Fruit fly (Drosophila melanogaster) whole organism, embryonic: Measurements from ENCODE around the gene Sr-CI.
A peak's percentile ranks its signal among the peaks of the same experiment; 100 is the strongest.

Experiments used
- Ada2b ChIP-seq: fragments of 200-800 bp; sonication (Bioruptor generic); IDR thresholded peaks from 2 replicates; pipeline ENCODE4 v1.3.6; 2022; ENCODE audit warnings: missing biosample characterization, missing genetic modification characterization
- Awh ChIP-seq: fragments of 200-800 bp; sonication (Bioruptor generic); IDR thresholded peaks from 2 replicates; pipeline ENCODE4, ENCODE4 v1.3.6; 2022; ENCODE audit warnings: missing biosample characterization, missing genetic modification characterization
- CG1024 ChIP-seq: fragments of 200-800 bp; sonication (Bioruptor generic); IDR thresholded peaks from 2 replicates; pipeline ENCODE4 v1.3.6; 2022; ENCODE audit warnings: missing biosample characterization, missing genetic modification characterization
- CG11247 ChIP-seq: fragments of 200-800 bp; sonication (Bioruptor generic); IDR thresholded peaks from 2 replicates; pipeline ENCODE4 v1.3.6; 2022; ENCODE audit warnings: missing biosample characterization, missing genetic modification characterization
- CG11723 ChIP-seq: fragments of 200-800 bp; sonication (Bioruptor generic); optimal IDR thresholded peaks from 2 replicates; lab custom pipeline; 2017; ENCODE audit warnings: missing biosample characterization, mild to moderate bottlenecking, missing genetic modification characterization
- CG12236 ChIP-seq: fragments of 200-800 bp; sonication (Bioruptor generic); optimal IDR thresholded peaks from 2 replicates; lab custom pipeline; 2016; ENCODE audit warnings: missing biosample characterization, missing genetic modification characterization
- CG12659 ChIP-seq: fragments of 200-800 bp; sonication (Bioruptor generic); optimal IDR thresholded peaks from 3 replicates; lab custom pipeline; 2017; ENCODE audit warnings: mild to moderate bottlenecking, missing biosample characterization, missing genetic modification reagents, missing genetic modification characterization
- CG13424 ChIP-seq: fragments of 200-800 bp; sonication (Bioruptor generic); optimal IDR thresholded peaks from 2 replicates; lab custom pipeline; 2019; ENCODE audit warnings: missing biosample characterization, mild to moderate bottlenecking, missing genetic modification characterization, moderate library complexity
- CG1603 ChIP-seq: fragments of 200-800 bp; sonication (Bioruptor generic); optimal IDR thresholded peaks from 2 replicates; lab custom pipeline; 2019; ENCODE audit warnings: missing biosample characterization, mild to moderate bottlenecking, missing genetic modification characterization, moderate library complexity
- CG18262 ChIP-seq: fragments of 200-800 bp; optimal IDR thresholded peaks from 3 replicates; lab custom pipeline; 2019; ENCODE audit warnings: missing biosample characterization, mild to moderate bottlenecking, missing genetic modification characterization, moderate library complexity
- CG18599 ChIP-seq: fragments of 200-800 bp; sonication (Bioruptor generic); optimal IDR thresholded peaks from 3 replicates; lab custom pipeline; 2017; ENCODE audit warnings: missing biosample characterization, missing genetic modification characterization, mild to moderate bottlenecking, moderate library complexity, missing genetic modification reagents
- CG2120 ChIP-seq: fragments of 200-800 bp; sonication (Bioruptor generic); optimal IDR thresholded peaks from 3 replicates; lab custom pipeline; 2016; ENCODE audit warnings: missing biosample characterization, missing genetic modification characterization
- CG2129 ChIP-seq: fragments of 200-800 bp; sonication (Bioruptor generic); IDR thresholded peaks from 2 replicates; pipeline ENCODE4 v1.3.6; 2022; ENCODE audit warnings: missing biosample characterization, missing genetic modification characterization; ENCODE audit not compliant: partially characterized antibody
- CG2712 ChIP-seq: fragments of 200-800 bp; optimal IDR thresholded peaks from 3 replicates; lab custom pipeline; 2019; ENCODE audit warnings: missing biosample characterization, mild to moderate bottlenecking, missing genetic modification characterization, moderate library complexity
- CG32772 ChIP-seq: fragments of 200-800 bp; sonication (Bioruptor generic); IDR thresholded peaks from 2 replicates; pipeline ENCODE4 v1.3.6; 2022; ENCODE audit warnings: missing biosample characterization, missing genetic modification characterization
- CG7928 ChIP-seq: fragments of 200-800 bp; sonication (Bioruptor generic); optimal IDR thresholded peaks from 2 replicates; lab custom pipeline; 2017; ENCODE audit warnings: missing biosample characterization, mild to moderate bottlenecking, missing genetic modification characterization
- CG7963 ChIP-seq: fragments of 200-800 bp; sonication (Bioruptor generic); IDR thresholded peaks from 3 replicates; pipeline ENCODE4 v1.3.6; 2022; ENCODE audit warnings: missing biosample characterization, missing genetic modification characterization; ENCODE audit not compliant: partially characterized antibody
- Chrac-16 ChIP-seq: fragments of 200-800 bp; sonication (Bioruptor generic); optimal IDR thresholded peaks from 3 replicates; lab custom pipeline; 2016; ENCODE audit warnings: missing biosample characterization, missing genetic modification characterization
- Deaf1 ChIP-seq: fragments of 200-800 bp; optimal IDR thresholded peaks from 3 replicates; lab custom pipeline; 2019; ENCODE audit warnings: missing biosample characterization, mild to moderate bottlenecking, missing genetic modification characterization, moderate library complexity
- Doc2 ChIP-seq: fragments of 200-800 bp; sonication (Bioruptor generic); IDR thresholded peaks from 2 replicates; pipeline ENCODE4 v1.3.6; 2022; ENCODE audit warnings: missing biosample characterization, missing genetic modification characterization
- Elba2 ChIP-seq: fragments of 200-800 bp; sonication (Bioruptor generic); optimal IDR thresholded peaks from 3 replicates; lab custom pipeline; 2016; ENCODE audit warnings: missing biosample characterization, missing genetic modification characterization
- H2.0 ChIP-seq: fragments of 200-800 bp; sonication (Bioruptor generic); IDR thresholded peaks from 2 replicates; pipeline ENCODE4 v1.3.6; 2022; ENCODE audit warnings: missing biosample characterization, missing genetic modification characterization
- Hmr ChIP-seq: fragments of 200-800 bp; sonication (Bioruptor generic); optimal IDR thresholded peaks from 3 replicates; lab custom pipeline; 2017; ENCODE audit warnings: mild to moderate bottlenecking, missing biosample characterization, missing genetic modification reagents, missing genetic modification characterization
- Kr ChIP-seq: fragments of 200-800 bp; sonication (Bioruptor generic); optimal IDR thresholded peaks from 2 replicates; lab custom pipeline; 2017; ENCODE audit warnings: missing biosample characterization, mild to moderate bottlenecking, missing genetic modification characterization
- Med ChIP-seq: fragments of 200-800 bp; sonication (Bioruptor generic); peaks from one replicate; lab custom pipeline; 2016; ENCODE audit warnings: missing biosample characterization, missing genetic modification characterization, mild to moderate bottlenecking, inconsistent platforms, moderate library complexity
- NC2β ChIP-seq: fragments of 200-800 bp; sonication (Bioruptor generic); optimal IDR thresholded peaks from 2 replicates; lab custom pipeline; 2016; ENCODE audit warnings: missing biosample characterization, missing genetic modification characterization
- NFAT ChIP-seq: fragments of 200-800 bp; sonication (Bioruptor generic); IDR thresholded peaks from 2 replicates; pipeline ENCODE4 v1.3.6; 2022; ENCODE audit warnings: missing biosample characterization, missing genetic modification characterization
- Ptx1 ChIP-seq: fragments of 200-800 bp; sonication (Bioruptor generic); IDR thresholded peaks from 2 replicates; pipeline ENCODE4 v1.3.6; 2022; ENCODE audit warnings: missing biosample characterization, missing genetic modification characterization
- Scr ChIP-seq: fragments of 200-800 bp; sonication (Bioruptor generic); IDR thresholded peaks from 2 replicates; pipeline ENCODE4 v1.3.6; 2022; ENCODE audit warnings: missing biosample characterization, missing genetic modification characterization; ENCODE audit not compliant: partially characterized antibody
- abd-A ChIP-seq: fragments of 200-800 bp; sonication (Bioruptor generic); optimal IDR thresholded peaks from 3 replicates; lab custom pipeline; 2019; ENCODE audit warnings: missing biosample characterization, mild to moderate bottlenecking, missing genetic modification characterization, moderate library complexity
- bsh ChIP-seq, 2 experiments: fragments of 200-800 bp; sonication (Bioruptor generic); optimal IDR thresholded peaks; 2 replicates each; lab custom pipeline; 2017 to 2018; ENCODE audit warnings: mild to moderate bottlenecking in 2 of 2, missing biosample characterization in 2 of 2, missing genetic modification characterization in 2 of 2, moderate library complexity in 1 of 2
- cas ChIP-seq: fragments of 200-800 bp; sonication (Bioruptor generic); IDR thresholded peaks from 2 replicates; pipeline ENCODE4 v1.3.6; 2022; ENCODE audit warnings: missing biosample characterization, missing genetic modification characterization
- ci ChIP-seq: fragments of 200-800 bp; sonication (Bioruptor generic); IDR thresholded peaks from 3 replicates; pipeline ENCODE4 v1.3.6; 2022; ENCODE audit warnings: missing biosample characterization, missing genetic modification characterization
- disco-r ChIP-seq: fragments of 200-800 bp; sonication (Bioruptor generic); optimal IDR thresholded peaks from 2 replicates; lab custom pipeline; 2016; ENCODE audit warnings: missing biosample characterization, missing genetic modification characterization
- dmrt99B ChIP-seq: fragments of 200-800 bp; sonication (Bioruptor generic); optimal IDR thresholded peaks from 2 replicates; lab custom pipeline; 2018; ENCODE audit warnings: missing biosample characterization, mild to moderate bottlenecking, missing genetic modification characterization, moderate library complexity
- dpn ChIP-seq, 2 experiments: fragments of 200-800 bp; sonication (Bioruptor generic); optimal IDR thresholded peaks; 3 replicates each; lab custom pipeline; 2016; ENCODE audit warnings: missing biosample characterization in 2 of 2, missing genetic modification characterization in 2 of 2
- eyg ChIP-seq: fragments of 200-800 bp; sonication (Bioruptor generic); optimal IDR thresholded peaks from 3 replicates; lab custom pipeline; 2016; ENCODE audit warnings: missing biosample characterization, missing genetic modification characterization
- fd96Cb ChIP-seq: fragments of 200-800 bp; sonication (Bioruptor generic); optimal IDR thresholded peaks from 2 replicates; lab custom pipeline; 2018; ENCODE audit warnings: missing biosample characterization, mild to moderate bottlenecking, missing genetic modification characterization, moderate library complexity
- grau ChIP-seq: fragments of 200-800 bp; optimal IDR thresholded peaks from 3 replicates; lab custom pipeline; 2019; ENCODE audit warnings: missing biosample characterization, mild to moderate bottlenecking, missing genetic modification characterization, moderate library complexity
- gro ChIP-seq: fragments of 200-800 bp; sonication (Bioruptor generic); optimal IDR thresholded peaks from 2 replicates; lab custom pipeline; 2016; ENCODE audit warnings: missing biosample characterization, missing genetic modification characterization
- kah ChIP-seq: fragments of 200-800 bp; sonication (Bioruptor generic); optimal IDR thresholded peaks from 2 replicates; lab custom pipeline; 2018; ENCODE audit warnings: missing biosample characterization, mild to moderate bottlenecking, missing genetic modification characterization
- lbe ChIP-seq: fragments of 200-800 bp; sonication (Bioruptor generic); optimal IDR thresholded peaks from 2 replicates; lab custom pipeline; 2016; ENCODE audit warnings: missing biosample characterization, mild to moderate bottlenecking, missing genetic modification characterization
- lmd ChIP-seq: fragments of 200-800 bp; sonication (Bioruptor generic); IDR thresholded peaks from 2 replicates; pipeline ENCODE4 v1.3.6; 2022; ENCODE audit warnings: missing biosample characterization, missing genetic modification characterization
- pnt ChIP-seq: fragments of 200-800 bp; sonication (Bioruptor generic); optimal IDR thresholded peaks from 3 replicates; lab custom pipeline; 2016; ENCODE audit warnings: missing biosample characterization, missing genetic modification characterization
- prd ChIP-seq, 3 experiments: fragments of >200 bp in 2 of 3; fragments of 200-800 bp in 1 of 3; sonication (Bioruptor generic) in 1 of 3; optimal IDR thresholded peaks in 2 of 3; IDR thresholded peaks in 1 of 3; 2 replicates in 2 of 3; 3 replicates in 1 of 3; pipeline versions ENCODE4 v1.3.6 to Lab custom; 2017 to 2022; ENCODE audit warnings: missing biosample characterization in 1 of 3, missing genetic modification characterization in 1 of 3
- row ChIP-seq: fragments of 200-800 bp; sonication (Bioruptor generic); IDR thresholded peaks from 3 replicates; pipeline ENCODE4 v1.3.6; 2022; ENCODE audit warnings: missing biosample characterization, missing genetic modification characterization
- sens ChIP-seq: fragments of 200-800 bp; sonication (Bioruptor generic); peaks from one replicate; lab custom pipeline; 2016; ENCODE audit warnings: missing biosample characterization, missing genetic modification characterization
- sim ChIP-seq: fragments of 200-800 bp; sonication (Bioruptor generic); IDR thresholded peaks from 2 replicates; pipeline ENCODE4 v1.3.6; 2022; ENCODE audit warnings: missing biosample characterization, missing genetic modification characterization
- so ChIP-seq: fragments of 200-800 bp; sonication (Bioruptor generic); IDR thresholded peaks from 3 replicates; pipeline ENCODE4 v1.3.6; 2022; ENCODE audit warnings: missing biosample characterization, missing genetic modification characterization

Gene Sr-CI

DNA sequence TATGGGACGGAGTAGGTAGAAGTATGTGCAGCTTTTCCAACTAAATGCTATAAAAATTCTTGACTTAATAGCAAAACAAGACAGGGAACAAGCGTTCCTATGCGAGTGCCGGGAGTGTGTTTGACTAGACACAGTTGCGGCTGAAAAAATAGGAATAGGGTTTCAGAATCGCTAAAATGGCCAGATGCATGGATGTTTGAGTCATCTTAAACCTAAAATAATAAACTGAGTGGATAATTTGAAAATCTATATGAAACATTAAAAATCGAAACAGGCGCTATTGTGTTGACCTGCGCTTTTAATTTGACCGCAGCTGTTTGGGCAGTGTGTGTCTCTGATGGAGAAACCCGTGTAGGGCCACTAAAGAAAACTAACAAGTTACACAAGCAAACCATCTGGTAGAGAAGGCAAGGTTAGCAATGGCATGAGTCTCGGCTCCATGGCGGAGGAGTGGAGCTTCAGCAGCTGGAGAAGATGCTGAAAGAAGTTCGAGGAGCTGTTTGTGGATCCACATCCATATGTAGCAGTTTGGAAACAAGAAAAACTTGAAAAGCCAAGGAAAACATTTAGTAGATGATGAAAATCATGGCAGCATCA lies 27.7 kb upstream of the Sr-CI start (continued):
- TF ChIP-seq dpn (GFP tag; optimal IDR thresholded peaks at IDR 0.05; lab: Kevin White, UChicago), result peak; percentile 51 to 71
- TF ChIP-seq bsh (GFP tag; optimal IDR thresholded peaks at IDR 0.05; lab: Kevin White, UChicago), result peak; percentile 85
- TF ChIP-seq Scr (GFP tag; lab: Robert Waterston, UW), result no peak
- peak; percentile 63 for TF ChIP-seq Chrac-16 (GFP tag; lab: Kevin White, UChicago)
- TF ChIP-seq CG7928 (GFP tag; lab: Kevin White, UChicago), result peak; percentile 9
- peak; percentile 72 for TF ChIP-seq Awh (GFP tag; lab: Robert Waterston, UW)

dm6 chr2L:4096552-4096951 lies 24.9 kb upstream of the Sr-CI start:
- TF ChIP-seq row (GFP tag; lab: Robert Waterston, UW) (peak; percentile 42; the same call in 2 of the 3 replicates), ci (GFP tag; lab: Robert Waterston, UW) (0 out of 3 replicates have a peak, but pooled peaks have one; percentile 11), pnt (GFP tag; lab: Kevin White, UChicago) (no peak), CG32772 (GFP tag; lab: Robert Waterston, UW) (no peak), dmrt99B (tag; lab: Kevin White, UChicago) (peak; percentile 3), Hmr (GFP tag; lab: Kevin White, UChicago) (peak; percentile 13), CG2129 (GFP tag; lab: Robert Waterston, UW) (no peak), H2.0 (GFP tag; lab: Robert Waterston, UW) (no peak), Deaf1 (tag; lab: Kevin White, UChicago) (no peak), Doc2 (GFP tag; lab: Robert Waterston, UW) (no peak), grau (tag; lab: Kevin White, UChicago) (peak; percentile 32), CG2120 (GFP tag; lab: Kevin White, UChicago) (peak; percentile 38), CG7963 (GFP tag; lab: Robert Waterston, UW) (no peak), prd (optimal IDR thresholded peaks at IDR 0.05; lab: Kevin White, UChicago) (no peak), prd (GFP tag; IDR thresholded peaks at IDR 0.05; lab: Robert Waterston, UW) (peak; percentile 29; the same call in 2 of the 3 replicates), eyg (GFP tag; lab: Kevin White, UChicago) (no peak), CG1603 (tag; lab: Kevin White, UChicago) (peak; percentile 11), abd-A (tag; lab: Kevin White, UChicago) (no peak), CG12236 (GFP tag; lab: Kevin White, UChicago) (no peak), CG11247 (GFP tag; lab: Robert Waterston, UW) (no peak), CG11723 (GFP tag; lab: Kevin White, UChicago) (no peak), CG18262 (tag; lab: Kevin White, UChicago) (no peak), Med (GFP tag; lab: Kevin White, UChicago) (peak; percentile 71), CG12659 (GFP tag; lab: Kevin White, UChicago) (no peak), CG13424 (tag; lab: Kevin White, UChicago) (no peak), Ptx1 (GFP tag; lab: Robert Waterston, UW) (no peak), lmd (GFP tag; lab: Robert Waterston, UW) (peak; percentile 19; the same call in 1 of the 2 replicates), Ada2b (GFP tag; lab: Robert Waterston, UW) (peak; percentile 42), CG1024 (GFP tag; lab: Robert Waterston, UW) (no peak), NFAT (GFP tag; lab: Robert Waterston, UW) (no peak), Elba2 (no peak), cas (GFP tag; lab: Robert Waterston, UW) (no peak), lbe (GFP tag; lab: Kevin White, UChicago) (no peak), sim (GFP tag; lab: Robert Waterston, UW) (no peak), fd96Cb (tag; lab: Kevin White, UChicago) (no peak), NC2β (GFP tag; lab: Kevin White, UChicago) (no peak), disco-r (GFP tag; lab: Kevin White, UChicago) (no peak), gro (no peak), sens (GFP tag; lab: Kevin White, UChicago) (peak; percentile 85), CG18599 (GFP tag; lab: Kevin White, UChicago) (peak; percentile 33), so (GFP tag; lab: Robert Waterston, UW) (no peak), CG2712 (tag; lab: Kevin White, UChicago) (peak; percentile 6), kah (no peak), Kr (GFP tag; lab: Kevin White, UChicago) (no peak)
